Fruit fly (Drosophila melanogaster) whole organism, larva: ENCODE data around the gene CG14780.

ENCODE experiments used
- noc ChIP-seq: fragments of 200-800 bp; sonication (Bioruptor generic); optimal IDR thresholded peaks from 3 replicates; lab custom pipeline; 2019; ENCODE audit warnings: missing biosample characterization, mild to moderate bottlenecking, missing genetic modification characterization, moderate library complexity

Gene CG14780

DNA sequence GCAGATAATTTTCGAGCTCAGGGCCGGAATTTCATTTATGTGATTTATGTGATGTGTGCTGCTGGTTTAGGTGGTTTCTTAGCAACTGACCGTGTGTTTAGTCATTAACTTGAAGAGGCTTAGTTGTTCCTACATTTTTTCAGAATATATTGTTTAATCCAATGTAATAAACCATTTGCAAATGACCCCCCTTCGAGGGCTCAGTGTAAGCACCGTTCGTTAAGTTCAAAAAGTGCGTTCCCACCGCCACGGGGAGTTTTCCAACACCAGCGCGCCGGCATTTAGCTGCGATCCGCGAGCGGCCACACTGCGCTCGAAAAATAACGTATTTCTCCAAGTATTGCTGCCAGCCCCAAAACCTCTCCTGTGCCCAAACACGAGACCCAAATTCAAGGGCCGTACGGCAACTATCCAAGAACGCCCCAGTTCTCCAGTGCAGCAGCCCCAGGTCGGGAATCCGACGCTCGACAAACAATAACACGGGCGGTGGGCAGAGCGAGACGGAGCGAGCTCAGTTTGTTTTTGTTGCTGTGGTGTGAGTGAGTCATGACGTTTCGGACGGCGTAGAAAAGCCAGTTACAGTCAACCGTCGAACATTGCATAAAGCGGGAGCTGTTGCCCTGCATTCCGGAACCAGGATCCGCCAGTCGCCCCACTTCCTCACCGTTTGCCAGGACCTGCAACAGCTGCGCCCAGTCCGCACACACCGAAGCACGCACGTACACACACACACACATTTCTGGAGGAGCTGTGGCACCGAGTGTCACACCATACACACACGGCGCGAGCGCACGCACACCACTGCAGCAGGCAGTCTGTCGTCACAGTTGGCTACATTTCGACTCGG lies 6.2 kb downstream of the CG14780 start, which contains the start of gene rush:
rush (plus strand) TSS at position 277 of the 847 bp plus-strand sequence.
- TF ChIP-seq noc (tag; lab: Kevin White, UChicago), result no peak

DNA sequence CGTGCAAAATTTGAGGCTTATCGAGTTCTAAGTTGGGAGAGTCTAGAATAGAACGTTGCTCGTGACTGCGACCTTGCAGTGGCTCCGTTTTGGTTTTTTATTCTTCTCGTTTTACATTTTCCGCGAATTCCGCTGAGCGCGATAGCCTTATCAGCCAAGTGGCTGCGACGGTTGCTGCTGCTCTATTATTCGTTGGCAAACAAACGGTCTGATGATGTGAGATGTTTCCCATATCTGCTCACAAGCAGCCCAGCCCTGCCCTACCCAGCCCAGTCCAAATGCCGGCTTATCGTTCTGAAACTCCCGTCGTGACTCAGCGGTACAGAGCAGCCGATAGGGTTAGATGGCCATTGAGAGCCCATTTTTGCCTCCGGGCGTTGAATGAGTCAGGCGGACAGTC lies 8.1 kb downstream of the CG14780 start:
- TF ChIP-seq noc (tag; lab: Kevin White, UChicago), result no peak

dm6 chrX:1482840-1483518 lies 10.7 kb downstream of the CG14780 start, which contains the start of the genes sta and inc:
sta (minus strand) TSS chrX:1483413.
inc (plus strand) TSS chrX:1483479.
- peak; percentile 59 for TF ChIP-seq noc (tag; lab: Kevin White, UChicago)

DNA sequence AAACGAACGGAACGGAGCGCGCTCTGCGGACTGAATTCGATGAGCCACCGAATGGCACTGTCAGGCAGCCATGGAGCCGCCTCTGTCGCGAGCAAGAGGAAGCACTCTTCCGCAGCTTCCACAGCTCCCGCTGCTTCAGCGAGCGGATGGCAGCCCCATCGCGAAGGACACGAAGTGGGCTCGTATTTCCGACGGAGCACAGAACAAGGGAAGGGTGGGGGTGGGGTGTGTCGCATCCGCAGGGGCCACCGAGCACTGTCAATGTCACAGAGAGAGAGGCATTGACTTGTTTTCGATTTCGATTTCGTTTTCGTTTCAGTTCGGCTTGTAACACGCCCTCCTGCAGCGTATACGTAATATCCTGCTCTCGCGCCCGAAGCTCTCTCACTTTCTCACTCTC lies 35.4 kb downstream of the CG14780 start, which contains the start of gene Nmdar2:
Nmdar2 (minus strand) TSS at position 59 of the 400 bp plus-strand sequence.
- TF ChIP-seq noc (tag; lab: Kevin White, UChicago), result no peak

DNA sequence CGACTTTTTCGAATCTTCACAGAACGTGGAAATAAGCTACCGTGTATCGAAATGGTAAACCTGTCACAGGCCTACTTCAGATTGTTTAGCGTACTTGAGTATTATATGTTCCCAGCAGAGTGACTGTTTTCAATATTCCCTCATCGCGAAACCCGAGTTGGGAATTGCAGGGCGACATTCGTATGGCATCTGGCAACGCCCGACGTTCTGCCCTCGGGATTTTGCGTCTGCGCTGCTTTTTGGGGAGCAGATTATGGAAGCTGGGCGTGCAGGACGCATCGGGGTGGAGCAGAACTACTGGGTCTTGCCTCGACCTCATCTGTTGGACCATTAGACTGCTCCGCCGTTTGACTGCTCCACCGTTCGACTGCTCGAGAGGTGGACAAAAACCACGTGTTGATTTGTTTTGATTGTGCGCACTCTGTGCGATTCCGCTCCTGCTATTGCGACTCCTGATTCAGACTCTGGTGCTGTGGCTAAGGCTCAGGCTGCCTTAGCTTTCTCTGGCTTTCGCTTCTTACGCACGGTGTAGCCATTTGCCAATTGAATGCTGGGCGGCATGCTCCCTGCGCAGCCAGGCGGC lies 36.0 kb downstream of the CG14780 start:
- TF ChIP-seq noc (tag; lab: Kevin White, UChicago), result no peak

dm6 chrX:1512753-1513226 lies 40.5 kb downstream of the CG14780 start, which contains the start of gene CG14795:
CG14795 (minus strand) TSS chrX:1512803.
- no peak for TF ChIP-seq noc (tag; lab: Kevin White, UChicago)

DNA sequence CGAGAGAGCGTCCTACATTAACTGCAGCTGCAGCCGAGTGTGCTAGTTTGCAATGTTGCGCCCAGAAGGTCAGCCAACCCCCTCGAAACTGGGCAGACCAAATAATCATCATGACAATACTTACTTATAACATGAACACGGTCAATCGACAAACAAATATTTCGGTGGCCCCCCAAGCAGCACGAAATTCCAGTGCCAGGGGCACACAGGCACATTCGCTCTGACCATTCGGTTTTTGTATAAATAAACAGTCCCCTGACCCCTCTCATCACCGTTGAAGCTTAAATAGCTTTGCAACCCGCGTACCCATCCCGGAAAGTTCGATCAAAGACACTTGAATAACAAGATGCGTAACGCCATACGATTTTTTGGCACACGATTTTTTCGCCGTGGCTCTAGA lies 41.5 kb downstream of the CG14780 start:
- no peak for TF ChIP-seq noc (tag; lab: Kevin White, UChicago)

dm6 chrX:1517618-1518017 lies 45.3 kb downstream of the CG14780 start:
- no peak for TF ChIP-seq noc (tag; lab: Kevin White, UChicago)
